Worm (Caenorhabditis elegans): Measurements from ENCODE around the gene gpa-2.

DNA sequence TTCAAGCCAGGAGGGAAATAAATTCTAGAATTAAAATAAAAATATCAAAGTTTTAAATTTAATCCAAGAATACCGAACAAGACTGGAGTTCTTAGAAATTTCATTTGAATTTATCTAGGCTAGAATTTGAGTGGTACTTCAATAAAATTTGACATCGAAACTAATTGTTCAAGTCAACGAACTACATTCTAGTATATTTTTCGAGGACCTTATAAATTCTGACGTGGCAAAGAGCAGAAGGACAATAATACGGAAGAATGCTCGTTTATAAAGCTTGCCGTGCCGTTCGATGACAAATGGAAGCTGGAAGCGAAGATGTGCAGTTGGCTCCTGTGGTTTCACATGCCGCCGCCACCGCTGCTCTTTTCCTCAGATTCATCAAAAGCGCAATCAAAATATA is 30.0 kb downstream of the gpa-2 start:
- no peak for TF ChIP-seq tra-4 (tag; optimal IDR thresholded peaks at IDR 0.05)
- TF ChIP-seq ama-1 (optimal IDR thresholded peaks at IDR 0.05), result no peak
- TF ChIP-seq ceh-13 (GFP tag; optimal IDR thresholded peaks at IDR 0.05), result no peak
- no peak for TF ChIP-seq ceh-36 (tag; optimal IDR thresholded peaks at IDR 0.05)
- no peak for TF ChIP-seq B0310.2 (tag; optimal IDR thresholded peaks at IDR 0.05)
- TF ChIP-seq aly-1 (tag; optimal IDR thresholded peaks at IDR 0.05), result no peak
- no peak for TF ChIP-seq scrt-1 (GFP tag; IDR thresholded peaks at IDR 0.05)
- no peak for TF ChIP-seq F13C5.2 (tag; optimal IDR thresholded peaks at IDR 0.05)
- no peak for TF ChIP-seq hmbx-1 (tag; optimal IDR thresholded peaks at IDR 0.05)
- no peak for TF ChIP-seq tbx-37 (GFP tag; conservative IDR thresholded peaks at IDR 0.05)

Data from whole organism, early embryonic.